Fruit fly (Drosophila melanogaster): ENCODE measurements around the gene RpL37-1.

DNA sequence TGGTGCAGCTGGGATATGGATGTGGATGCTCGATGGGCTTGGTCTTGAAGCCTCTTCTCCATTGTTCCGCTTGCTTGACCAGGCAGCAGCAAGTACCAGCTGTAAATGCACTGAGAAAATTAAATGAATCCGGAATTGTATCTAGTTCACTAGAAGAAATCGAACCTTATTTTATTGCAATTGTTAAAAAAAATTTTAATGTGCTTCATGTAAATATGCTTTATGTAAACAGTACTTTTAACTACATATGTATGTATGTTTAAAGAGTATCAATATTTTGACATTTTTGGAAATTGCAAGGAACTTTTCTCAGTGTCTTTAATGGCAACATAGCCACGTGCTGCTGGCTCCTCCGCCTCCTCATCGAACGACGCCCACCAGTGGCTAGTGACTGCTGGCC, 25.7 kb upstream of the RpL37-1 start:
- TF ChIP-seq cnc (optimal IDR thresholded peaks at IDR 0.05) (no peak), ovo (GFP tag; optimal IDR thresholded peaks at IDR 0.05) (no peak), cic (GFP tag; optimal IDR thresholded peaks at IDR 0.05) (no peak), bab1 (GFP tag; optimal IDR thresholded peaks at IDR 0.05) (no peak), toe (GFP tag; optimal IDR thresholded peaks at IDR 0.05) (no peak), CG5204 (GFP tag; optimal IDR thresholded peaks at IDR 0.05) (no peak), CG7101 (tag; optimal IDR thresholded peaks at IDR 0.05) (no peak), CG7045 (GFP tag; optimal IDR thresholded peaks at IDR 0.05) (no peak), CG14711 (tag; optimal IDR thresholded peaks at IDR 0.05) (no peak)

Measured in whole organism, adult.